Fruit fly (Drosophila melanogaster) S2 (cell line): Measurements from ENCODE around the gene PGRP-LB.

Experiments
- CG8478 ChIP-seq: fragments of >200 bp; optimal IDR thresholded peaks from 2 replicates; lab custom pipeline; 2018
- CTCF ChIP-seq, 2 experiments: fragments of >200 bp; optimal IDR thresholded peaks; 2 replicates each; lab custom pipeline; 2018

DNA sequence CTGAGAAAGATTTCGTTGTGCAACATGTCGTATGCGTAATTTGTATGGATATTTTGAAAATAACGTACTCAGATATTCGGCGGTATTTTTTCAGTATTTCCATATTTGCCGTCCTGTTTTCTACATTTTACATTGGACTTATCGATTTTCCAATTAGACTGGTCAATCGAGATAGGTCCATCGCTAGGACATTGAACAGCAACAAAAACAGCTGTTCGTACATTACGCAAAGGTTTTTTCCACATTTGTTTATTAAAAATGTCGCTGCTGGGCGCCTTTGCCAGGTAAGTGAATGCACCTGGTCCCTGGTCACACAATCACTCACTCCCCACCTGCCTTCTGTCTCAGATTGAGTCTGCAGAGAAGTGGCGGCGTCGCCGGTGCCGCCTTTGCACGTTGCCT, 52.6 kb downstream of the PGRP-LB start, which contains the start of gene mRpL40:
- TF ChIP-seq CG8478 (lab: Kevin White, UChicago) (no peak), CTCF (optimal IDR thresholded peaks at IDR 0.05; lab: Kevin White, UChicago) (peak in 1 of 2 experiments; percentile 50)
